Worm (Caenorhabditis elegans): ENCODE results near the gene F40G12.2.

DNA sequence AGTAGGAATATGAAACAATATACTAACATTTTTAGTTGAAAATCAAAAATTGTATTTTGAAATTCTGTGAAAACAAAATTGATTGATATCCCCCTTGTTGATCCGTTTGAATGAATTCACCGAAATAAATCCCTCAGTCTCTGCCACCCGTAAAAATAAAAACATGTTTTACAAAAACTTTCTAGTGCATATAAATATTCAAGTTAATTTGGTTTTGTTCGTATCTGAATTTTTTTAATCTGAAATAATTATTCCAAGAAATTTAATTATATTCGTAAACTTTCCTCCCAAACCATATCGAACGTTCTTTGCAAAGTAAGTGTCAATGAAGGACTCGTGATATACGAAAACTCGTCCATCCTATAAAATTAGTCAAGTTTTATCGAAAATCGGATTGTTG lies 12.3 kb upstream of the F40G12.2 start, which contains the start of gene F40G12.6:
- TF ChIP-seq ztf-23 (GFP tag; IDR thresholded peaks at IDR 0.05) (no peak), tab-1 (GFP tag; IDR thresholded peaks at IDR 0.05) (no peak), flt-1 (GFP tag; IDR thresholded peaks at IDR 0.05) (no peak), med-1 (GFP tag; optimal IDR thresholded peaks at IDR 0.05; ENCODE audit: insufficient read depth) (no peak)

Measured in whole organism, midembryonic.